Fruit fly (Drosophila melanogaster) whole organism, embryonic: ENCODE data around the gene CG15365.

Experiments
- Bgb ChIP-seq: fragments of 200-800 bp; sonication (Bioruptor generic); IDR thresholded peaks from 2 replicates; pipeline ENCODE4 v1.3.6; 2022; ENCODE audit warnings: missing biosample characterization, missing genetic modification characterization; ENCODE audit not compliant: partially characterized antibody
- Blimp-1 ChIP-seq: fragments of 200-800 bp; sonication (Bioruptor generic); optimal IDR thresholded peaks from 3 replicates; lab custom pipeline; 2018; ENCODE audit warnings: missing biosample characterization, missing genetic modification characterization, mild to moderate bottlenecking, moderate library complexity, missing genetic modification reagents
- CG10654 ChIP-seq: fragments of 200-800 bp; sonication (Bioruptor generic); optimal IDR thresholded peaks from 2 replicates; lab custom pipeline; 2016; ENCODE audit warnings: missing biosample characterization, missing genetic modification characterization
- CG11695 ChIP-seq: fragments of 200-800 bp; sonication (Bioruptor generic); IDR thresholded peaks from 3 replicates; pipeline ENCODE4 v1.3.6; 2022; ENCODE audit warnings: missing biosample characterization, missing genetic modification characterization
- CG11723 ChIP-seq: fragments of 200-800 bp; sonication (Bioruptor generic); optimal IDR thresholded peaks from 2 replicates; lab custom pipeline; 2017; ENCODE audit warnings: missing biosample characterization, mild to moderate bottlenecking, missing genetic modification characterization
- CG13287 ChIP-seq: fragments of 200-800 bp; sonication (Bioruptor generic); IDR thresholded peaks from 2 replicates; pipeline ENCODE4 v1.3.6; 2022; ENCODE audit warnings: missing biosample characterization, missing genetic modification characterization; ENCODE audit not compliant: partially characterized antibody
- CG14965 ChIP-seq: fragments of 200-800 bp; sonication (Bioruptor generic); optimal IDR thresholded peaks from 2 replicates; lab custom pipeline; 2016; ENCODE audit warnings: missing biosample characterization, missing genetic modification characterization, borderline replicate concordance
- CG15073 ChIP-seq: fragments of 200-800 bp; sonication (Bioruptor generic); optimal IDR thresholded peaks from 2 replicates; lab custom pipeline; 2016; ENCODE audit warnings: missing biosample characterization, missing genetic modification characterization
- CG15479 ChIP-seq: fragments of 200-800 bp; sonication (Bioruptor generic); optimal IDR thresholded peaks from 3 replicates; lab custom pipeline; 2019; ENCODE audit warnings: missing biosample characterization, mild to moderate bottlenecking, missing genetic modification characterization, moderate library complexity
- CG16779 ChIP-seq: fragments of 200-800 bp; sonication (Bioruptor generic); IDR thresholded peaks from 2 replicates; pipeline ENCODE4 v1.3.6; 2022; ENCODE audit warnings: missing biosample characterization, missing genetic modification characterization
- CG2712 ChIP-seq: fragments of 200-800 bp; optimal IDR thresholded peaks from 3 replicates; lab custom pipeline; 2019; ENCODE audit warnings: missing biosample characterization, mild to moderate bottlenecking, missing genetic modification characterization, moderate library complexity
- CG31388 ChIP-seq: fragments of 200-800 bp; sonication (Bioruptor generic); optimal IDR thresholded peaks from 2 replicates; lab custom pipeline; 2016; ENCODE audit warnings: missing biosample characterization, missing genetic modification characterization
- CG3838 ChIP-seq: fragments of 200-800 bp; sonication (Bioruptor generic); optimal IDR thresholded peaks from 3 replicates; lab custom pipeline; 2016; ENCODE audit warnings: missing biosample characterization, missing genetic modification characterization
- CG3995 ChIP-seq: fragments of 200-800 bp; sonication (Bioruptor generic); optimal IDR thresholded peaks from 3 replicates; lab custom pipeline; 2016; ENCODE audit warnings: missing biosample characterization, missing genetic modification characterization
- CG5245 ChIP-seq: fragments of 200-800 bp; sonication (Bioruptor generic); optimal IDR thresholded peaks from 3 replicates; lab custom pipeline; 2016; ENCODE audit warnings: missing biosample characterization, missing genetic modification characterization
- CG6813 ChIP-seq: fragments of 200-800 bp; sonication (Bioruptor generic); optimal IDR thresholded peaks from 2 replicates; lab custom pipeline; 2017; ENCODE audit warnings: missing biosample characterization, missing genetic modification characterization, mild to moderate bottlenecking, moderate library complexity, missing genetic modification reagents
- CG7839 ChIP-seq: fragments of 200-800 bp; sonication (Bioruptor generic); optimal IDR thresholded peaks from 3 replicates; lab custom pipeline; 2018; ENCODE audit warnings: missing biosample characterization, mild to moderate bottlenecking, missing genetic modification characterization, moderate library complexity
- D19A ChIP-seq: fragments of 200-800 bp; optimal IDR thresholded peaks from 3 replicates; lab custom pipeline; 2019; ENCODE audit warnings: missing biosample characterization, mild to moderate bottlenecking, missing genetic modification characterization, moderate library complexity
- Drgx ChIP-seq: fragments of 200-800 bp; sonication (Bioruptor generic); IDR thresholded peaks from 2 replicates; pipeline ENCODE4 v1.3.6; 2022; ENCODE audit warnings: missing biosample characterization, missing genetic modification characterization
- E2f1 ChIP-seq: fragments of 200-800 bp; sonication (Bioruptor generic); IDR thresholded peaks from 2 replicates; pipeline ENCODE4 v1.3.6; 2022; ENCODE audit warnings: missing biosample characterization, missing genetic modification characterization
- Fer2 ChIP-seq: fragments of 200-800 bp; sonication (Bioruptor generic); optimal IDR thresholded peaks from 2 replicates; lab custom pipeline; 2018; ENCODE audit warnings: missing biosample characterization, mild to moderate bottlenecking, missing genetic modification characterization, moderate library complexity
- HLHmδ ChIP-seq: fragments of 200-800 bp; sonication (Bioruptor generic); optimal IDR thresholded peaks from 2 replicates; lab custom pipeline; 2018; ENCODE audit warnings: missing biosample characterization, mild to moderate bottlenecking, missing genetic modification characterization, moderate library complexity
- Hmx ChIP-seq: fragments of 200-800 bp; sonication (Bioruptor generic); optimal IDR thresholded peaks from 2 replicates; lab custom pipeline; 2016; ENCODE audit warnings: missing biosample characterization, missing genetic modification characterization
- Hr51 ChIP-seq, 2 experiments: fragments of 200-800 bp; sonication (Bioruptor generic); optimal IDR thresholded peaks; 2 replicates in 1 of 2; 3 replicates in 1 of 2; lab custom pipeline; 2016 to 2018; ENCODE audit warnings: missing biosample characterization in 2 of 2, missing genetic modification characterization in 2 of 2, mild to moderate bottlenecking in 1 of 2, moderate library complexity in 1 of 2
- MTF-1 ChIP-seq: fragments of 200-800 bp; sonication (Bioruptor generic); optimal IDR thresholded peaks from 2 replicates; lab custom pipeline; 2018; ENCODE audit warnings: missing biosample characterization, mild to moderate bottlenecking, missing genetic modification characterization, borderline replicate concordance
- Myb ChIP-seq: fragments of 200-800 bp; sonication (Bioruptor generic); optimal IDR thresholded peaks from 2 replicates; lab custom pipeline; 2016; ENCODE audit warnings: missing biosample characterization, missing genetic modification characterization
- NC2α ChIP-seq: fragments of 200-800 bp; sonication (Bioruptor generic); optimal IDR thresholded peaks from 2 replicates; lab custom pipeline; 2016; ENCODE audit warnings: missing biosample characterization, missing genetic modification characterization
- Optix ChIP-seq: fragments of 200-800 bp; sonication (Bioruptor generic); IDR thresholded peaks from 3 replicates; pipeline ENCODE4 v1.3.6; 2022; ENCODE audit warnings: missing biosample characterization, missing genetic modification characterization
- Vsx1 ChIP-seq: fragments of 200-800 bp; sonication (Bioruptor generic); optimal IDR thresholded peaks from 2 replicates; lab custom pipeline; 2017; ENCODE audit warnings: missing biosample characterization, mild to moderate bottlenecking, missing genetic modification characterization, missing genetic modification reagents
- YL-1 ChIP-seq: fragments of 200-800 bp; sonication (Bioruptor generic); optimal IDR thresholded peaks from 3 replicates; lab custom pipeline; 2017; ENCODE audit warnings: missing biosample characterization, mild to moderate bottlenecking, missing genetic modification characterization
- bab2 ChIP-seq: fragments of 200-800 bp; sonication (Bioruptor generic); optimal IDR thresholded peaks from 2 replicates; lab custom pipeline; 2016; ENCODE audit warnings: missing biosample characterization, missing genetic modification characterization
- da ChIP-seq: fragments of 200-800 bp; sonication (Bioruptor generic); optimal IDR thresholded peaks from 2 replicates; lab custom pipeline; 2016; ENCODE audit warnings: missing biosample characterization, missing genetic modification characterization
- dimm ChIP-seq: fragments of 200-800 bp; sonication (Bioruptor generic); IDR thresholded peaks from 2 replicates; pipeline ENCODE4 v1.3.6; 2022; ENCODE audit warnings: missing biosample characterization, missing genetic modification characterization
- dysf ChIP-seq: fragments of 200-800 bp; sonication (Bioruptor generic); IDR thresholded peaks from 3 replicates; pipeline ENCODE4 v1.3.6; 2022; ENCODE audit warnings: missing biosample characterization, missing genetic modification characterization
- eve ChIP-seq, 2 experiments: fragments of >200 bp; optimal IDR thresholded peaks; 2 replicates each; lab custom pipeline; 2017; ENCODE audit warnings: missing biosample characterization in 2 of 2, missing genetic modification characterization in 2 of 2
- ewg ChIP-seq: fragments of 200-800 bp; sonication (Bioruptor generic); optimal IDR thresholded peaks from 3 replicates; lab custom pipeline; 2017; ENCODE audit warnings: mild to moderate bottlenecking, missing biosample characterization, missing genetic modification reagents, missing genetic modification characterization
- nerfin-2 ChIP-seq: fragments of 200-800 bp; sonication (Bioruptor generic); IDR thresholded peaks from 2 replicates; pipeline ENCODE4 v1.3.6; 2022; ENCODE audit warnings: missing biosample characterization, missing genetic modification characterization; ENCODE audit not compliant: partially characterized antibody
- oc ChIP-seq: fragments of 200-800 bp; sonication (Bioruptor generic); optimal IDR thresholded peaks from 2 replicates; lab custom pipeline; 2018; ENCODE audit warnings: missing biosample characterization, mild to moderate bottlenecking, missing genetic modification characterization, moderate library complexity
- prd ChIP-seq, 3 experiments: fragments of >200 bp in 2 of 3; fragments of 200-800 bp in 1 of 3; sonication (Bioruptor generic) in 1 of 3; optimal IDR thresholded peaks in 2 of 3; IDR thresholded peaks in 1 of 3; 2 replicates in 2 of 3; 3 replicates in 1 of 3; pipeline versions ENCODE4 v1.3.6 to Lab custom; 2017 to 2022; ENCODE audit warnings: missing biosample characterization in 1 of 3, missing genetic modification characterization in 1 of 3
- sd ChIP-seq: fragments of 200-800 bp; sonication (Bioruptor generic); optimal IDR thresholded peaks from 3 replicates; lab custom pipeline; 2018; ENCODE audit warnings: missing biosample characterization, mild to moderate bottlenecking, missing genetic modification characterization, moderate library complexity
- shn ChIP-seq: fragments of 200-800 bp; sonication (Bioruptor generic); optimal IDR thresholded peaks from 3 replicates; lab custom pipeline; 2016; ENCODE audit warnings: missing biosample characterization, missing genetic modification characterization
- sisA ChIP-seq: fragments of 200-800 bp; sonication (Bioruptor generic); IDR thresholded peaks from 2 replicates; pipeline ENCODE4 v1.3.6; 2022; ENCODE audit warnings: missing biosample characterization, missing genetic modification characterization
- sug ChIP-seq: fragments of 200-800 bp; optimal IDR thresholded peaks from 2 replicates; lab custom pipeline; 2019; ENCODE audit warnings: missing biosample characterization, mild to moderate bottlenecking, missing genetic modification characterization, moderate library complexity
- ttk ChIP-seq: fragments of 200-800 bp; sonication (Bioruptor generic); IDR thresholded peaks from 2 replicates; pipeline ENCODE4 v2.1.2; 2022; ENCODE audit warnings: missing biosample characterization, missing genetic modification characterization
- tx ChIP-seq: fragments of 200-800 bp; sonication (Bioruptor generic); optimal IDR thresholded peaks from 2 replicates; lab custom pipeline; 2016; ENCODE audit warnings: missing biosample characterization, missing genetic modification characterization
- vnd ChIP-seq: fragments of 200-800 bp; sonication (Bioruptor generic); IDR thresholded peaks from 3 replicates; pipeline ENCODE4 v1.3.6; 2022; ENCODE audit warnings: missing biosample characterization, missing genetic modification characterization; ENCODE audit not compliant: partially characterized antibody
- z ChIP-seq: fragments of 200-800 bp; sonication (Bioruptor generic); IDR thresholded peaks from 3 replicates; pipeline ENCODE4 v1.3.6; 2022; ENCODE audit warnings: missing biosample characterization, missing genetic modification characterization
- zen ChIP-seq: fragments of 200-800 bp; sonication (Bioruptor generic); optimal IDR thresholded peaks from 3 replicates; lab custom pipeline; 2018; ENCODE audit warnings: missing biosample characterization, mild to moderate bottlenecking, missing genetic modification characterization, moderate library complexity

Gene CG15365

DNA sequence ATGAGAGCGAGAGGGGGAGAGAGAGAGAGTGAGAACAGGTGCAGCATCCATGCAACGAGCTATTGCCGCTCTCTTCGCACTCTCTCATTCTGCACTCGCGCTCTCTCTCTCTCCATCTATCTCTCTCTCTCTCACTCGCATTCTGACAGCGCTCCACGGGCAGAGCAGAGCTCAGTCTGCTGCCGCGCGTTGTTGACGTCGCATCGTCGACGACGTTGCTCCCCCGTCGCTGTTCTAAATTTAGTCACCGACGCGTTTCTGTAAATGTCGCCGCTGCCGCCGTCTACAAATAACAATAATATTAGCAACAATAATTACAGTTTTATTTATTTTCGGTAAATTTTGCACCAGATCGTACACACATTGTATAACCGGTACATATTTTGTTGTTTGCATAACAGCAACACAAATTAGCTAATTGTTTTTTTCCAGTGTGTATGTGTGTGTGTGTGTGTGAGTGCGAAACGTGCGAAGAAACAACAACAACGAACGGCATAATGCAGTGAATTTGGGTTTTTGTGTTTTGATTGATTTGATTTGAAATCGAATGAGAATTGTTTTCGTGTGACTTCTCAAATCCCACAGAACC, 25.2 kb downstream of the CG15365 start (continued):
- TF ChIP-seq Vsx1 (GFP tag; lab: Kevin White, UChicago), result no peak
- no peak for TF ChIP-seq oc (tag; lab: Kevin White, UChicago)
- TF ChIP-seq CG14965 (GFP tag; lab: Kevin White, UChicago), result no peak
- TF ChIP-seq Hmx, result no peak
- TF ChIP-seq CG15073, result no peak
- TF ChIP-seq NC2α, result no peak
- no peak for TF ChIP-seq tx (GFP tag; lab: Kevin White, UChicago)
- TF ChIP-seq prd (optimal IDR thresholded peaks at IDR 0.05; lab: Kevin White, UChicago), result no peak
- TF ChIP-seq prd (GFP tag; IDR thresholded peaks at IDR 0.05; lab: Robert Waterston, UW), result 0 out of 3 replicates have a peak, but pooled peaks have one; percentile 30
- TF ChIP-seq MTF-1, result no peak
- no peak for TF ChIP-seq Fer2 (tag; lab: Kevin White, UChicago)
- peak; percentile 48 for TF ChIP-seq bab2
- TF ChIP-seq CG3995 (GFP tag; lab: Kevin White, UChicago), result no peak
- no peak for TF ChIP-seq nerfin-2 (GFP tag; lab: Robert Waterston, UW)
- TF ChIP-seq CG13287 (GFP tag; lab: Robert Waterston, UW), result peak; percentile 42
- no peak for TF ChIP-seq Optix (GFP tag; lab: Robert Waterston, UW)
- TF ChIP-seq CG15479 (GFP tag; lab: Kevin White, UChicago), result peak; percentile 71
- TF ChIP-seq Blimp-1 (GFP tag; lab: Kevin White, UChicago), result peak; percentile 29
- peak; percentile 42 for TF ChIP-seq sd (tag; lab: Kevin White, UChicago)
- TF ChIP-seq ewg (GFP tag; lab: Kevin White, UChicago), result no peak
- TF ChIP-seq Drgx (GFP tag; lab: Robert Waterston, UW), result peak; percentile 40
- TF ChIP-seq da (GFP tag; lab: Kevin White, UChicago), result no peak
- peak; percentile 24 for TF ChIP-seq D19A (tag; lab: Kevin White, UChicago)
- TF ChIP-seq CG11695 (GFP tag; lab: Robert Waterston, UW), result 0 out of 3 replicates have a peak, but pooled peaks have one; percentile 16
- 0 out of 2 replicates have a peak, but pooled peaks have one; percentile 13 for TF ChIP-seq sisA (GFP tag; lab: Robert Waterston, UW)
- TF ChIP-seq CG11723 (GFP tag; lab: Kevin White, UChicago), result no peak
- TF ChIP-seq CG16779, result no peak
- TF ChIP-seq shn (GFP tag; lab: Kevin White, UChicago), result no peak
- TF ChIP-seq HLHmδ (GFP tag; lab: Kevin White, UChicago), result peak; percentile 35
- peak in 1 of 2 experiments; percentile 61 for TF ChIP-seq eve (GFP tag; optimal IDR thresholded peaks at IDR 0.05; lab: Kevin White, UChicago)
- TF ChIP-seq CG3838, result no peak
- TF ChIP-seq vnd (GFP tag; lab: Robert Waterston, UW), result 0 out of 3 replicates have a peak, but pooled peaks have one; percentile 13
- peak; percentile 6 for TF ChIP-seq sug (tag; lab: Kevin White, UChicago)
- no peak for TF ChIP-seq CG5245 (GFP tag; lab: Kevin White, UChicago)
- no peak for TF ChIP-seq YL-1 (GFP tag; lab: Kevin White, UChicago)
- TF ChIP-seq CG6813 (GFP tag; lab: Kevin White, UChicago), result no peak
- no peak for TF ChIP-seq zen (tag; lab: Kevin White, UChicago)
- no peak for TF ChIP-seq CG10654
- TF ChIP-seq CG7839 (tag; lab: Kevin White, UChicago), result peak; percentile 15
- no peak for TF ChIP-seq CG31388 (GFP tag; lab: Kevin White, UChicago)
- no peak for TF ChIP-seq dimm (GFP tag; lab: Robert Waterston, UW)
- peak; percentile 58; the same call in 1 of the 3 replicates for TF ChIP-seq z
- 0 out of 2 replicates have a peak, but pooled peaks have one; percentile 5 for TF ChIP-seq ttk
- TF ChIP-seq dysf (GFP tag; lab: Robert Waterston, UW), result no peak
- TF ChIP-seq Myb, result no peak
- TF ChIP-seq E2f1 (GFP tag; lab: Robert Waterston, UW), result peak; percentile 14; the same call in 1 of the 2 replicates
- 0 out of 2 replicates have a peak, but pooled peaks have one; percentile 12 for TF ChIP-seq Bgb (GFP tag; lab: Robert Waterston, UW)
- peak; percentile 9 to 17 for TF ChIP-seq Hr51 (GFP tag; optimal IDR thresholded peaks at IDR 0.05; lab: Kevin White, UChicago)
- peak; percentile 23 for TF ChIP-seq CG2712
